Worm (Caenorhabditis elegans) whole organism, L4 larva: ENCODE measurements around the gene eef-1A.2.

ENCODE experiments used
- ceh-82 ChIP-seq: sonication (generic microtip); optimal IDR thresholded peaks from 2 replicates; lab custom pipeline; 2017; ENCODE audit warnings: missing biosample characterization, missing genetic modification characterization
- ces-1 ChIP-seq: fragments of 150-350 bp; sonication (generic microtip); optimal IDR thresholded peaks from 4 replicates; lab custom pipeline; 2014; ENCODE audit warnings: missing biosample characterization, missing genetic modification reagents, missing genetic modification characterization
- dpl-1 ChIP-seq: fragments of 150-350 bp; optimal IDR thresholded peaks from 2 replicates; lab custom pipeline; 2014; ENCODE audit warnings: missing biosample characterization, missing genetic modification reagents, missing genetic modification characterization
- egl-27 ChIP-seq: sonication (generic microtip); optimal IDR thresholded peaks from 3 replicates; lab custom pipeline; 2017; ENCODE audit warnings: missing biosample characterization, missing genetic modification reagents, missing genetic modification characterization
- fkh-10 ChIP-seq: fragments of 150-350 bp; optimal IDR thresholded peaks from 2 replicates; lab custom pipeline; 2014; ENCODE audit warnings: missing biosample characterization, missing genetic modification reagents, missing genetic modification characterization
- nhr-25 ChIP-seq: sonication (generic microtip); optimal IDR thresholded peaks from 2 replicates; lab custom pipeline; 2017; ENCODE audit warnings: missing genetic modification characterization, mild to moderate bottlenecking, missing compliant biosample characterization, antibody characterized with exemption, moderate library complexity, borderline replicate concordance; ENCODE audit not compliant: insufficient read depth

- TF ChIP-seq dpl-1 (GFP tag; lab: Kevin White, UChicago) (no peak), fkh-10 (GFP tag; lab: Kevin White, UChicago) (no peak), ceh-82 (no peak), ces-1 (GFP tag; lab: Kevin White, UChicago) (no peak), nhr-25 (no peak), egl-27 (tag; lab: Kevin White, UChicago) (no peak)
Measured at ce11 chrX:7834117-7834516, 10.7 kb downstream of the eef-1A.2 start, which contains the start of gene sul-3.
